Fruit fly (Drosophila melanogaster) whole organism, wandering third instar larva: Measurements from ENCODE around the gene CG32971.
A peak's percentile ranks its signal among the peaks of the same experiment; 100 is the strongest.

ENCODE experiments used
- Abd-B ChIP-seq: fragments of >200 bp; optimal IDR thresholded peaks from 2 replicates; lab custom pipeline; 2017; ENCODE audit warnings: missing biosample characterization, missing genetic modification characterization
- CG32264 ChIP-seq: fragments of 200-800 bp; sonication (Bioruptor generic); optimal IDR thresholded peaks from 2 replicates; lab custom pipeline; 2016; ENCODE audit warnings: missing biosample characterization, missing genetic modification characterization
- CG9705 ChIP-seq: fragments of 200-800 bp; sonication (Bioruptor generic); optimal IDR thresholded peaks from 2 replicates; lab custom pipeline; 2018; ENCODE audit warnings: missing biosample characterization, mild to moderate bottlenecking, missing genetic modification characterization
- CrebA ChIP-seq: fragments of 200-800 bp; sonication (Bioruptor generic); optimal IDR thresholded peaks from 2 replicates; lab custom pipeline; 2016; ENCODE audit warnings: missing biosample characterization, mild to moderate bottlenecking, missing genetic modification characterization, borderline replicate concordance
- Dfd ChIP-seq: fragments of >200 bp; optimal IDR thresholded peaks from 2 replicates; lab custom pipeline; 2017; ENCODE audit warnings: missing biosample characterization, missing genetic modification characterization
- Dif ChIP-seq: fragments of 200-275, 200-300 bp; sonication (Bioruptor generic); optimal IDR thresholded peaks from 2 replicates; lab custom pipeline; 2018; ENCODE audit warnings: missing biosample characterization, missing genetic modification characterization; ENCODE audit not compliant: partially characterized antibody
- GATAd ChIP-seq: sonication (Bioruptor generic); optimal IDR thresholded peaks from 2 replicates; lab custom pipeline; 2016; ENCODE audit warnings: missing biosample characterization, missing genetic modification characterization
- HLH106 ChIP-seq: fragments of 200-800 bp; optimal IDR thresholded peaks from 3 replicates; lab custom pipeline; 2019; ENCODE audit warnings: missing biosample characterization, mild to moderate bottlenecking, missing genetic modification characterization, moderate library complexity
- Hnf4 ChIP-seq: fragments of 200-800 bp; sonication (Bioruptor generic); optimal IDR thresholded peaks from 2 replicates; lab custom pipeline; 2016; ENCODE audit warnings: missing biosample characterization, mild to moderate bottlenecking, missing genetic modification characterization
- Hr78 ChIP-seq: fragments of >200 bp; optimal IDR thresholded peaks from 2 replicates; lab custom pipeline; 2017; ENCODE audit warnings: missing biosample characterization, missing genetic modification characterization
- Hr83 ChIP-seq: fragments of 200-300 bp; sonication (Bioruptor generic); optimal IDR thresholded peaks from 2 replicates; lab custom pipeline; 2016; ENCODE audit warnings: missing biosample characterization, mild to moderate bottlenecking, missing genetic modification characterization, moderate library complexity; ENCODE audit not compliant: poor library complexity, severe bottlenecking
- Jra ChIP-seq: sonication (Bioruptor generic); optimal IDR thresholded peaks from 2 replicates; lab custom pipeline; 2016; ENCODE audit warnings: missing biosample characterization, missing genetic modification characterization
- Mio ChIP-seq: sonication (Bioruptor generic); optimal IDR thresholded peaks from 2 replicates; lab custom pipeline; 2016; ENCODE audit warnings: missing biosample characterization, missing genetic modification characterization
- Myc ChIP-seq: fragments of >200 bp; optimal IDR thresholded peaks from 2 replicates; lab custom pipeline; 2017
- N ChIP-seq: fragments of >200 bp; optimal IDR thresholded peaks from 2 replicates; lab custom pipeline; 2018; ENCODE audit warnings: missing biosample characterization, missing external identifiers, missing genetic modification characterization
- OdsH ChIP-seq: fragments of 200-800 bp; sonication (Bioruptor generic); optimal IDR thresholded peaks from 2 replicates; lab custom pipeline; 2016; ENCODE audit warnings: missing biosample characterization, mild to moderate bottlenecking, missing genetic modification characterization
- Rel ChIP-seq, 2 experiments: fragments of 200-800 bp; sonication (Bioruptor generic) in 1 of 2; optimal IDR thresholded peaks; 2 replicates in 1 of 2; 3 replicates in 1 of 2; lab custom pipeline; 2016 to 2019; ENCODE audit warnings: mild to moderate bottlenecking in 2 of 2, missing biosample characterization in 2 of 2, missing genetic modification characterization in 2 of 2, moderate library complexity in 1 of 2
- Sp1 ChIP-seq: fragments of 200-800 bp; sonication (Bioruptor generic); optimal IDR thresholded peaks from 3 replicates; lab custom pipeline; 2019; ENCODE audit warnings: missing biosample characterization, mild to moderate bottlenecking, missing genetic modification characterization, moderate library complexity
- Vsx2 ChIP-seq: fragments of 200-300, 225-300 bp; sonication (Bioruptor generic); optimal IDR thresholded peaks from 2 replicates; lab custom pipeline; 2018; ENCODE audit warnings: missing biosample characterization, missing genetic modification characterization; ENCODE audit not compliant: partially characterized antibody
- br ChIP-seq: fragments of 200-800 bp; sonication (Bioruptor generic); optimal IDR thresholded peaks from 2 replicates; lab custom pipeline; 2016; ENCODE audit warnings: missing biosample characterization, missing genetic modification characterization
- brk ChIP-seq: fragments of 200-800 bp; sonication (Bioruptor generic); optimal IDR thresholded peaks from 2 replicates; lab custom pipeline; 2016; ENCODE audit warnings: missing biosample characterization, mild to moderate bottlenecking, missing genetic modification characterization
- dl ChIP-seq, 2 experiments: fragments of 175-275, 200-275 bp in 1 of 2; fragments of 200-275 bp in 1 of 2; sonication (Bioruptor generic); optimal IDR thresholded peaks; lab custom pipeline; 2018; ENCODE audit warnings: mild to moderate bottlenecking in 2 of 2, missing biosample characterization in 2 of 2, missing genetic modification characterization in 2 of 2, moderate library complexity in 2 of 2; ENCODE audit not compliant: partially characterized antibody in 2 of 2, insufficient read depth in 1 of 2
- dmrt93B ChIP-seq: fragments of 200-800 bp; sonication (Bioruptor generic); optimal IDR thresholded peaks from 2 replicates; lab custom pipeline; 2018; ENCODE audit warnings: missing biosample characterization, mild to moderate bottlenecking, missing genetic modification characterization
- dsf ChIP-seq: sonication (Bioruptor generic); optimal IDR thresholded peaks from 2 replicates; lab custom pipeline; 2016; ENCODE audit warnings: missing biosample characterization, missing genetic modification characterization, borderline replicate concordance
- ey ChIP-seq: fragments of 200-800 bp; sonication (Bioruptor generic); optimal IDR thresholded peaks from 2 replicates; lab custom pipeline; 2016; ENCODE audit warnings: missing biosample characterization, missing genetic modification characterization
- foxo ChIP-seq, 2 experiments: fragments of 200-800 bp; sonication (Bioruptor generic); optimal IDR thresholded peaks; 2 replicates in 1 of 2; 3 replicates in 1 of 2; lab custom pipeline; 2016 to 2017; ENCODE audit warnings: missing biosample characterization in 2 of 2, missing genetic modification characterization in 2 of 2
- fru ChIP-seq: fragments of 200-800 bp; sonication (Bioruptor generic); optimal IDR thresholded peaks from 3 replicates; lab custom pipeline; 2016; ENCODE audit warnings: missing biosample characterization, mild to moderate bottlenecking, missing genetic modification characterization
- h ChIP-seq: fragments of 200-800 bp; sonication (Bioruptor generic); optimal IDR thresholded peaks from 3 replicates; lab custom pipeline; 2016; ENCODE audit warnings: missing biosample characterization, mild to moderate bottlenecking, missing genetic modification characterization
- jim ChIP-seq: fragments of 175-275, 200-325 bp; sonication (Bioruptor generic); optimal IDR thresholded peaks from 2 replicates; lab custom pipeline; 2016; ENCODE audit warnings: missing biosample characterization, mild to moderate bottlenecking, missing genetic modification characterization
- lola ChIP-seq: fragments of >200 bp; optimal IDR thresholded peaks from 2 replicates; lab custom pipeline; 2017; ENCODE audit warnings: missing biosample characterization, missing genetic modification characterization
- pan ChIP-seq: fragments of >200 bp; optimal IDR thresholded peaks from 2 replicates; lab custom pipeline; 2017
- psq ChIP-seq: fragments of 200-800 bp; sonication (Bioruptor generic); optimal IDR thresholded peaks from 3 replicates; lab custom pipeline; 2017; ENCODE audit warnings: missing biosample characterization, mild to moderate bottlenecking, missing genetic modification characterization, moderate library complexity
- rgr ChIP-seq: fragments of 200-800 bp; sonication (Bioruptor generic); optimal IDR thresholded peaks from 3 replicates; lab custom pipeline; 2016; ENCODE audit warnings: missing biosample characterization, mild to moderate bottlenecking, missing genetic modification characterization
- sage ChIP-seq: fragments of 200-800 bp; sonication (Bioruptor generic); optimal IDR thresholded peaks from 2 replicates; lab custom pipeline; 2016; ENCODE audit warnings: missing biosample characterization, mild to moderate bottlenecking, missing genetic modification characterization
- sv ChIP-seq: fragments of 200-800 bp; sonication (Bioruptor generic); optimal IDR thresholded peaks from 3 replicates; lab custom pipeline; 2016; ENCODE audit warnings: missing biosample characterization, missing genetic modification characterization
- tai ChIP-seq: sonication (Bioruptor generic); optimal IDR thresholded peaks from 2 replicates; lab custom pipeline; 2016; ENCODE audit warnings: missing biosample characterization, missing genetic modification characterization
- usp ChIP-seq: fragments of >200 bp; optimal IDR thresholded peaks from 2 replicates; lab custom pipeline; 2017; ENCODE audit warnings: missing biosample characterization, missing genetic modification characterization
- woc ChIP-seq: sonication (Bioruptor generic); optimal IDR thresholded peaks from 2 replicates; lab custom pipeline; 2016; ENCODE audit warnings: missing biosample characterization, mild to moderate bottlenecking, missing genetic modification characterization

The CG32971 gene

DNA sequence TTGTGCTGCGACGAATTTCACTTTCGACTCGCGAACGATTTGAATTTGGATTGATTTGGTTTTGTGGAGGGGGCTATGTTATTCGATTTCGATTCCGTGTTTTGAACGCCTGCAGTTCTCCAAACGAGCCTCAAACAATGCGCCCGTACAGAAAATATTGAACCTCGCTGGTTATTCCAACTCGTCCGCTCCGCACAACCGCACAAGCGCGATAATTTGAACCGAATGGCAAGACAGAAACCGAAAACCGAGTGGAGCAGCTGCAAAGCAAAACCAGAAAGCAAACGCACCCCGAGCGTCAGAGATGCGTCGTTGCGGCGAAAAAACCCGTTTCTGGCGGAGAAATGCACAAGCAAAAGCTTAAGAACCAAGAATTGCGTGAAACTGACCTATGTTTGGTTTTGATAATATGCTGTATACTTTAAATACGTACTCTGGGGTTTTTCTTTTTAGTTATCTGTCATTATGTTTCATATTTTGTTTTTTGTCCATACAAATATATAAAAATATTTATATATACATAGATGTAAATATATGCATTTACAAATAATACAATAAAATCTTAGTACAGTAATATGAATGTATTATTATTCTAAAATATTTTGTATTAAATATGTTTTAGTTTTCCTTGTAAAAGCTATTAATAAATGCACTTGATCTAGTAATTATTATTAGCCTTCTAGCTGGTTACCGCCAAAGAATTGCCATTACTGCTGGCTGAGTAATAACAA is 40.6 kb upstream of the CG32971 start, which contains the start of gene Dyrk2 (continued):
- TF ChIP-seq ey (GFP tag; lab: Kevin White, UChicago), result no peak
- no peak for TF ChIP-seq usp (GFP tag; lab: Kevin White, UChicago)

DNA sequence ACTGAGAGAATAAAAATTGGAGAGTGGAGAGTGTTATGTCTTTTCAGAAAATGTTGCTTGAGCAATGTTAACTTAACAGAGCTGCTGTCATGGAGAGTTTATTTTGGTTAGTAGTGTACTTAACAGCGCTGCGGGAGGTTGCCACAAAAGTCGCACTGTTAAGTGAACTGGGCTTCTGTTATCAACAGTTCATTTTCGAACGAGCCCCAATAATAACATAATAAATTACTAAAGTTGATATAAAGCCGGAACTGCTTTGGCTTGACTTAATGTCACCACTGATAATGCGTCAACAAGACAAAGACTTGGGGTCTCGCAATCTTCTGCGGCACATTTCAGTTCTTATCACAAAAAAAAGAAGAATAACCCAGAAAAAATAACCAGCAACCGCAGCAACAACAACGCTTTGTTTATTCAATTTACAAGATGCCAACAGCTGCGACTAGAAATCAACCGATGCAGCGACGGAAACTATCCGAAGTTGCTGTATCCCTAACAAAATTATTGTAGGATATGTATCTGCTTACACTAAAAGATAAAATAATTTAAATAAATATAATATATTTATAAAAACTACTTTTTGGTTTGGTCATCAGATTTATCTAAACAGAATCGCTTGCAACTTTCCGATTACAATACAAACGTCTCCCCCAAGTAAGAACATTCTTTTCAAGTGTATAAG is 39.9 kb upstream of the CG32971 start:
- TF ChIP-seq Hr83 (GFP tag; lab: Kevin White, UChicago) (no peak), CG9705 (GFP tag; lab: Kevin White, UChicago) (no peak), Myc (lab: Kevin White, UChicago) (no peak), dl (GFP tag; optimal IDR thresholded peaks at IDR 0.05; lab: Kevin White, UChicago; ENCODE audit: insufficient read depth in 1 of 2, partially characterized antibody in 2 of 2) (no peak), Jra (no peak), woc (no peak), Sp1 (no peak), lola (GFP tag; lab: Kevin White, UChicago) (no peak), foxo (GFP tag; optimal IDR thresholded peaks at IDR 0.05; lab: Kevin White, UChicago) (no peak), brk (GFP tag; lab: Kevin White, UChicago) (no peak), psq (GFP tag; lab: Kevin White, UChicago) (no peak), Hr78 (GFP tag; lab: Kevin White, UChicago) (no peak), Dif (GFP tag; lab: Kevin White, UChicago) (no peak), HLH106 (no peak), tai (GFP tag; lab: Kevin White, UChicago) (no peak)
- TF ChIP-seq, all 38 proteins: peak for 0

- TF ChIP-seq CrebA (GFP tag; lab: Kevin White, UChicago), result no peak
- no peak for TF ChIP-seq HLH106
- no peak for TF ChIP-seq Hr78 (GFP tag; lab: Kevin White, UChicago)
- no peak for TF ChIP-seq N (GFP tag; lab: Kevin White, UChicago)
- TF ChIP-seq br (GFP tag; lab: Kevin White, UChicago), result no peak
- no peak for TF ChIP-seq Abd-B
- no peak for TF ChIP-seq jim (GFP tag; lab: Kevin White, UChicago)
- no peak for TF ChIP-seq dsf
- peak in 1 of 2 experiments; percentile 34 for TF ChIP-seq foxo (GFP tag; optimal IDR thresholded peaks at IDR 0.05; lab: Kevin White, UChicago)
- TF ChIP-seq rgr (GFP tag; lab: Kevin White, UChicago), result peak; percentile 12
- no peak for TF ChIP-seq Hr83 (GFP tag; lab: Kevin White, UChicago)
- no peak for TF ChIP-seq dl (GFP tag; optimal IDR thresholded peaks at IDR 0.05; lab: Kevin White, UChicago; ENCODE audit: insufficient read depth in 1 of 2, partially characterized antibody in 2 of 2)
- no peak for TF ChIP-seq CG9705 (GFP tag; lab: Kevin White, UChicago)
- no peak for TF ChIP-seq Vsx2
- TF ChIP-seq brk (GFP tag; lab: Kevin White, UChicago), result no peak
- no peak for TF ChIP-seq sage (GFP tag; lab: Kevin White, UChicago)
- no peak for TF ChIP-seq usp (GFP tag; lab: Kevin White, UChicago)
- TF ChIP-seq Mio (GFP tag; lab: Kevin White, UChicago), result no peak
- no peak for TF ChIP-seq CG32264
- no peak for TF ChIP-seq h
- peak; percentile 56 for TF ChIP-seq fru (GFP tag; lab: Kevin White, UChicago)
- no peak for TF ChIP-seq Hnf4
- TF ChIP-seq Dif (GFP tag; lab: Kevin White, UChicago), result no peak
- peak; percentile 25 for TF ChIP-seq ey (GFP tag; lab: Kevin White, UChicago)
- TF ChIP-seq psq (GFP tag; lab: Kevin White, UChicago), result no peak
- no peak for TF ChIP-seq lola (GFP tag; lab: Kevin White, UChicago)
- TF ChIP-seq tai (GFP tag; lab: Kevin White, UChicago), result no peak
- no peak for TF ChIP-seq GATAd (GFP tag; lab: Kevin White, UChicago)
- no peak for TF ChIP-seq sv (GFP tag; lab: Kevin White, UChicago)
- no peak for TF ChIP-seq Myc (lab: Kevin White, UChicago)
- no peak for TF ChIP-seq dmrt93B (GFP tag; lab: Kevin White, UChicago)
- peak; percentile 26 for TF ChIP-seq OdsH (GFP tag; lab: Kevin White, UChicago)
- TF ChIP-seq Jra, result no peak
- TF ChIP-seq Sp1, result no peak
- TF ChIP-seq Rel (GFP tag; optimal IDR thresholded peaks at IDR 0.05; lab: Kevin White, UChicago), result no peak
- TF ChIP-seq Rel (tag; optimal IDR thresholded peaks at IDR 0.05; lab: Kevin White, UChicago), result no peak
- TF ChIP-seq Dfd (GFP tag; lab: Kevin White, UChicago), result no peak
- TF ChIP-seq pan (lab: Kevin White, UChicago), result no peak
These were observed 38.5 kb upstream of the CG32971 start for dm6 chr2L:14236132-14236531.
